5 worm cellular contexts compared by ENCODE assay signal in the genomic region with DNA sequence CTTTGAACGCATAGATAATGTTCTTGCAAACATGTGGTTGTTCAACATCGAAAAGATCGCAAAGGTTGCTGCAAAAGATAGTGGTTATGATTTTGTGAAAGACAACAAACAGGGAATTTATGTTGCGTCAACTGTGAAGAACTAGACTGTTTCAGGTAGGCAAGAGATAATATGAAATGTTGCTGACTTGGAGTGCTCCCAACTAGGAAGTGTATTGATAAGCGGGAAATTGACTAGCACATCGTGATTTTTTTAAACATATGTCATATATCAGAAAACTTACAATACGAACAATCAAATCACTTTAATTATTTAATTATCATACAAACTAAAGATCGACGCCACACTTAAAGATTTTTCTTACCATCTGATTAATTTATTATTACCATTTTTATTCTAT.
TF ChIP-seq lines count a peak whose summit lies in the region.

No protein-coding gene starts in this region.

TF ChIP-seq in whole organism, L1 larva, 84 proteins besides CTCF, POLR2A, EP300 and RAD21:
- TF ChIP-seq ztf-11 (tag; optimal IDR thresholded peaks at IDR 0.05; lab: Kevin White, UChicago), result no peak
- TF ChIP-seq elt-2 (tag; optimal IDR thresholded peaks at IDR 0.05; lab: Kevin White, UChicago), result peak; percentile 3
TF ChIP-seq in whole organism, L1 larva: peak in this region for 1.

TF ChIP-seq in whole organism, L2 larva, 48 proteins besides CTCF, POLR2A, EP300 and RAD21:
- peak; percentile 17 for TF ChIP-seq fos-1 (tag; optimal IDR thresholded peaks at IDR 0.05; lab: Kevin White, UChicago)
- no peak for TF ChIP-seq ama-1 (optimal IDR thresholded peaks at IDR 0.05; lab: Kevin White, UChicago)
- no peak for TF ChIP-seq ztf-1 (GFP tag; conservative IDR thresholded peaks at IDR 0.05; lab: Robert Waterston, UW)
- TF ChIP-seq sma-9 (GFP tag; optimal IDR thresholded peaks at IDR 0.05; lab: Kevin White, UChicago), result no peak
- no peak for TF ChIP-seq sma-9 (tag; optimal IDR thresholded peaks at IDR 0.05; lab: Kevin White, UChicago)

TF ChIP-seq in whole organism, L3 larva, 47 proteins besides CTCF, POLR2A, EP300 and RAD21:
- TF ChIP-seq pqm-1 (tag; optimal IDR thresholded peaks at IDR 0.05; lab: Kevin White, UChicago) (peak; percentile 19), ceh-28 (tag; optimal IDR thresholded peaks at IDR 0.05; lab: Kevin White, UChicago) (no peak), elt-2 (tag; optimal IDR thresholded peaks at IDR 0.05; lab: Kevin White, UChicago) (peak; percentile 66)

TF ChIP-seq in whole organism, L4 larva, 104 proteins besides CTCF, POLR2A, EP300 and RAD21:
- TF ChIP-seq mes-2 (tag; optimal IDR thresholded peaks at IDR 0.05; lab: Kevin White, UChicago; ENCODE audit: poor library complexity, severe bottlenecking) (no peak), nhr-41 (GFP tag; IDR thresholded peaks at IDR 0.05; lab: Robert Waterston, UW) (no peak), set-16 (GFP tag; IDR thresholded peaks at IDR 0.05; lab: Robert Waterston, UW) (no peak), dve-1 (tag; optimal IDR thresholded peaks at IDR 0.05; lab: Kevin White, UChicago; ENCODE audit: insufficient read depth) (no peak), daf-16 (GFP tag; optimal IDR thresholded peaks at IDR 0.05; lab: Kevin White, UChicago) (no peak), daf-16 (tag; optimal IDR thresholded peaks at IDR 0.05; lab: Kevin White, UChicago) (peak; percentile 40), dmd-6 (GFP tag; IDR thresholded peaks at IDR 0.05; lab: Robert Waterston, UW) (peak; percentile 44; the same call in 1 of the 2 replicates), lin-13 (GFP tag; optimal IDR thresholded peaks at IDR 0.05; lab: Kevin White, UChicago) (no peak), ZK546.5 (tag; optimal IDR thresholded peaks at IDR 0.05; lab: Kevin White, UChicago) (no peak), pqm-1 (tag; optimal IDR thresholded peaks at IDR 0.05; lab: Kevin White, UChicago) (peak; percentile 80), mxl-3 (GFP tag; optimal IDR thresholded peaks at IDR 0.05; lab: Kevin White, UChicago) (no peak), Y5F2A.4 (GFP tag; optimal IDR thresholded peaks at IDR 0.05; lab: Kevin White, UChicago) (no peak), daf-8 (GFP tag; IDR thresholded peaks at IDR 0.05; lab: Robert Waterston, UW) (no peak), saeg-2 (GFP tag; IDR thresholded peaks at IDR 0.05; lab: Robert Waterston, UW) (no peak), lin-15B (tag; optimal IDR thresholded peaks at IDR 0.05; lab: Kevin White, UChicago) (no peak), nhr-28 (tag; optimal IDR thresholded peaks at IDR 0.05; lab: Kevin White, UChicago) (peak; percentile 13), aha-1 (tag; lab: Kevin White, UChicago) (peak; percentile 5), skn-1 (tag; optimal IDR thresholded peaks at IDR 0.05; lab: Kevin White, UChicago) (no peak), ama-1 (optimal IDR thresholded peaks at IDR 0.05; lab: Kevin White, UChicago) (no peak), hlh-30 (tag; optimal IDR thresholded peaks at IDR 0.05; lab: Kevin White, UChicago; ENCODE audit: insufficient read depth) (no peak), daf-12 (tag; optimal IDR thresholded peaks at IDR 0.05; lab: Kevin White, UChicago) (no peak), lim-7 (GFP tag; IDR thresholded peaks at IDR 0.05; lab: Robert Waterston, UW) (no peak), F26F4.8 (GFP tag; conservative IDR thresholded peaks at IDR 0.05; lab: Robert Waterston, UW) (no peak)

TF ChIP-seq in whole organism, young adult, 124 proteins besides CTCF, POLR2A, EP300 and RAD21:
- TF ChIP-seq lsl-1 (GFP tag; optimal IDR thresholded peaks at IDR 0.05; lab: Kevin White, UChicago) (no peak), F55B11.4 (tag; optimal IDR thresholded peaks at IDR 0.05; lab: Kevin White, UChicago; ENCODE audit: borderline replicate concordance, insufficient read depth) (no peak), nhr-80 (tag; optimal IDR thresholded peaks at IDR 0.05; lab: Kevin White, UChicago) (peak; percentile 41), Y67H2A.10 (GFP tag; conservative IDR thresholded peaks at IDR 0.05; lab: Robert Waterston, UW) (no peak), cebp-1 (GFP tag; IDR thresholded peaks at IDR 0.05; lab: Robert Waterston, UW) (no peak), cebp-1 (tag; optimal IDR thresholded peaks at IDR 0.05; lab: Kevin White, UChicago) (no peak), ztf-6 (GFP tag; IDR thresholded peaks at IDR 0.05; lab: Robert Waterston, UW) (no peak)
